Fruit fly (Drosophila melanogaster) ovary, adult (tissue): Measurements from ENCODE around the gene Eig71Eg.

Experiments used
- CG17801 ChIP-seq: fragments of 200-800 bp; optimal IDR thresholded peaks from 2 replicates; lab custom pipeline; 2019; ENCODE audit warnings: missing biosample characterization, mild to moderate bottlenecking, missing genetic modification characterization, moderate library complexity; ENCODE audit not compliant: partially characterized antibody

The Eig71Eg gene

dm6 chr3L:15637618-15638017 lies 19.8 kb upstream of the Eig71Eg start:
- TF ChIP-seq CG17801 (GFP tag; lab: Kevin White, UChicago), result no peak

- TF ChIP-seq CG17801 (GFP tag; lab: Kevin White, UChicago), result no peak
Measured at dm6 chr3L:15638524-15638923, 18.9 kb upstream of the Eig71Eg start.

- no peak for TF ChIP-seq CG17801 (GFP tag; lab: Kevin White, UChicago)
Measured at dm6 chr3L:15639978-15640377, 17.4 kb upstream of the Eig71Eg start.

- TF ChIP-seq CG17801 (GFP tag; lab: Kevin White, UChicago), result no peak
Measured at dm6 chr3L:15641590-15642019, 15.8 kb upstream of the Eig71Eg start.

dm6 chr3L:15646182-15646581 lies 11.2 kb upstream of the Eig71Eg start:
- TF ChIP-seq CG17801 (GFP tag; lab: Kevin White, UChicago), result no peak

dm6 chr3L:15647712-15648621 lies 9.5 kb upstream of the Eig71Eg start, which contains the start of the genes comm3 and CG43083:
comm3 (minus strand) TSS chr3L:15647762.
CG43083 (plus strand) TSS chr3L:15648571.
- TF ChIP-seq CG17801 (GFP tag; lab: Kevin White, UChicago), result no peak

dm6 chr3L:15649561-15649960 lies 7.9 kb upstream of the Eig71Eg start, which contains the start of the genes Eig71Ea and Eig71Eb:
Eig71Ea (minus strand) TSS chr3L:15649661.
Eig71Eb (plus strand) TSS chr3L:15649936.
- TF ChIP-seq CG17801 (GFP tag; lab: Kevin White, UChicago), result no peak

dm6 chr3L:15650552-15650951 lies 6.9 kb upstream of the Eig71Eg start, which contains the start of gene CG43084:
CG43084 (plus strand) TSS chr3L:15650852.
- no peak for TF ChIP-seq CG17801 (GFP tag; lab: Kevin White, UChicago)

- no peak for TF ChIP-seq CG17801 (GFP tag; lab: Kevin White, UChicago)
Measured at dm6 chr3L:15652154-15652553, 5.3 kb upstream of the Eig71Eg start, which contains the start of the genes Eig71Ec and Eig71Ed. Eig71Ec (minus strand) TSS chr3L:15652254. Eig71Ed (plus strand) TSS chr3L:15652537.

dm6 chr3L:15655910-15656309 lies 1.5 kb upstream of the Eig71Eg start, which contains the start of gene Eig71Ee:
Eig71Ee (minus strand) TSS chr3L:15656010.
- no peak for TF ChIP-seq CG17801 (GFP tag; lab: Kevin White, UChicago)

dm6 chr3L:15659341-15659740 lies 1.9 kb downstream of the Eig71Eg start, which contains the start of the genes Eig71Eh and Eig71Ei:
Eig71Eh (minus strand) TSS chr3L:15659441.
Eig71Ei (plus strand) TSS chr3L:15659707.
- no peak for TF ChIP-seq CG17801 (GFP tag; lab: Kevin White, UChicago)

dm6 chr3L:15660915-15661314 lies 3.5 kb downstream of the Eig71Eg start, which contains the start of the genes Eig71Ej and Eig71Ek:
Eig71Ej (minus strand) TSS chr3L:15661015.
Eig71Ek (plus strand) TSS chr3L:15661248.
- no peak for TF ChIP-seq CG17801 (GFP tag; lab: Kevin White, UChicago)

dm6 chr3L:15661567-15661966 lies 4.1 kb downstream of the Eig71Eg start, which contains the start of gene CG43082:
CG43082 (plus strand) TSS chr3L:15661867.
- TF ChIP-seq CG17801 (GFP tag; lab: Kevin White, UChicago), result no peak

dm6 chr3L:15662510-15662909 lies 5.1 kb downstream of the Eig71Eg start:
- no peak for TF ChIP-seq CG17801 (GFP tag; lab: Kevin White, UChicago)

dm6 chr3L:15664199-15664794 lies 6.9 kb downstream of the Eig71Eg start:
- no peak for TF ChIP-seq CG17801 (GFP tag; lab: Kevin White, UChicago)
